Worm (Caenorhabditis elegans): ENCODE measurements around the gene srh-63.

DNA sequence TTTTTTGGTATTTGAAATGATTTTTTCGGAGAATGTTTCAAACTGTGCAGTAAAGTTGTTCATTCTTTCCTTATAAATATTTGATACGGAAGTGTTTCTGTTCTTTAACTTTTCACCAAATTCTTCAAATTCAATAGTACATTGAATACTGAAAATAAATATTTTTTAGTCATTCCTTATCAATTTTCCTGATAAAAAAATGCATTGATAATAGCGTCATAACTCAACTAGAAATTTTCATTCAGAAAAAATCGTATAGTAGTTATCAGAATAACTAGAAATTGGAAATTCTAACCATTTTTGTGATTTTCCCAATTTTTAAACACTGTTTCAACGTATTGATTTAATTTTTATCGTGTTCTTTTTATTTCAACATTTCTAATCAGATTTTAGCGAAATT, 35.6 kb downstream of the srh-63 start:
- TF ChIP-seq ceh-36 (tag; optimal IDR thresholded peaks at IDR 0.05) (no peak), ama-1 (optimal IDR thresholded peaks at IDR 0.05) (no peak), F13C5.2 (tag; optimal IDR thresholded peaks at IDR 0.05) (no peak), tra-4 (tag; optimal IDR thresholded peaks at IDR 0.05) (no peak), ets-7 (tag; optimal IDR thresholded peaks at IDR 0.05) (no peak), scrt-1 (GFP tag; IDR thresholded peaks at IDR 0.05) (no peak), hnd-1 (tag; optimal IDR thresholded peaks at IDR 0.05) (no peak), sea-1 (GFP tag; conservative IDR thresholded peaks at IDR 0.05) (no peak), hmg-4 (GFP tag; optimal IDR thresholded peaks at IDR 0.05) (no peak), B0310.2 (tag; optimal IDR thresholded peaks at IDR 0.05) (no peak)
